Worm (Caenorhabditis elegans) whole organism, late embryonic: ENCODE data around the gene C56E6.2.

ENCODE experiments used
- C08G9.2 ChIP-seq: sonication (generic microtip); optimal IDR thresholded peaks from 2 replicates; lab custom pipeline; 2016; ENCODE audit warnings: mild to moderate bottlenecking, missing genetic modification characterization, moderate library complexity, missing compliant biosample characterization
- C38D4.7 ChIP-seq: fragments of 200-800 bp; sonication (Bioruptor generic); optimal IDR thresholded peaks from 2 replicates; lab custom pipeline; 2018; ENCODE audit warnings: mild to moderate bottlenecking, missing genetic modification characterization, moderate library complexity, missing compliant biosample characterization
- F13H6.1 ChIP-seq: sonication (generic microtip); optimal IDR thresholded peaks from 2 replicates; lab custom pipeline; 2016; ENCODE audit warnings: missing genetic modification characterization, missing compliant biosample characterization
- K02D7.2 ChIP-seq: sonication (generic microtip); optimal IDR thresholded peaks from 2 replicates; lab custom pipeline; 2017; ENCODE audit warnings: mild to moderate bottlenecking, missing genetic modification characterization, missing compliant biosample characterization
- T23F11.4 ChIP-seq: fragments of 200-800 bp; sonication (Bioruptor generic); optimal IDR thresholded peaks from 2 replicates; lab custom pipeline; 2018; ENCODE audit warnings: mild to moderate bottlenecking, missing genetic modification characterization, missing compliant biosample characterization
- ama-1 ChIP-seq: fragments of 150-350 bp; optimal IDR thresholded peaks from 2 replicates; lab custom pipeline; 2014
- ceh-19 ChIP-seq: fragments of 200-800 bp; sonication (Bioruptor generic); optimal IDR thresholded peaks from 2 replicates; lab custom pipeline; 2018; ENCODE audit warnings: mild to moderate bottlenecking, missing genetic modification characterization, missing compliant biosample characterization
- ceh-2 ChIP-seq: sonication (generic microtip); optimal IDR thresholded peaks from 2 replicates; lab custom pipeline; 2016; ENCODE audit warnings: missing genotype, missing genetic modification characterization, missing compliant biosample characterization
- ceh-22 ChIP-seq: sonication (generic microtip); optimal IDR thresholded peaks from 2 replicates; lab custom pipeline; 2017; ENCODE audit warnings: missing biosample characterization, missing genetic modification characterization
- ceh-6 ChIP-seq: fragments of 200-800 bp; sonication (Bioruptor generic); optimal IDR thresholded peaks from 2 replicates; lab custom pipeline; 2018; ENCODE audit warnings: mild to moderate bottlenecking, missing genetic modification characterization, missing compliant biosample characterization
- elt-2 ChIP-seq: sonication (generic microtip); optimal IDR thresholded peaks from 2 replicates; lab custom pipeline; 2016; ENCODE audit warnings: missing genetic modification reagents, missing genetic modification characterization, missing compliant biosample characterization
- ets-4 ChIP-seq: sonication (generic microtip); optimal IDR thresholded peaks from 2 replicates; lab custom pipeline; 2016; ENCODE audit warnings: missing genetic modification characterization, missing compliant biosample characterization
- eyg-1 ChIP-seq: sonication (generic microtip); optimal IDR thresholded peaks from 2 replicates; lab custom pipeline; 2016; ENCODE audit warnings: missing genotype, missing genetic modification characterization, missing compliant biosample characterization
- fax-1 ChIP-seq: sonication (generic microtip); optimal IDR thresholded peaks from 2 replicates; lab custom pipeline; 2016; ENCODE audit warnings: missing genotype, missing genetic modification characterization, missing compliant biosample characterization
- fkh-10 ChIP-seq: fragments of 150-350 bp; optimal IDR thresholded peaks from 2 replicates; lab custom pipeline; 2014; ENCODE audit warnings: missing biosample characterization, missing genetic modification reagents, missing genetic modification characterization
- fkh-6 ChIP-seq: sonication (generic microtip); optimal IDR thresholded peaks from 2 replicates; lab custom pipeline; 2016; ENCODE audit warnings: missing genetic modification characterization, missing compliant biosample characterization
- gmeb-2 ChIP-seq: sonication (generic microtip); optimal IDR thresholded peaks from 2 replicates; lab custom pipeline; 2016; ENCODE audit warnings: missing genetic modification characterization, inconsistent platforms, missing compliant biosample characterization
- hlh-13 ChIP-seq: fragments of 200-800 bp; sonication (Bioruptor generic); optimal IDR thresholded peaks from 2 replicates; lab custom pipeline; 2018; ENCODE audit warnings: mild to moderate bottlenecking, missing genetic modification characterization, missing compliant biosample characterization
- hlh-15 ChIP-seq: sonication (generic microtip); optimal IDR thresholded peaks from 2 replicates; lab custom pipeline; 2016; ENCODE audit warnings: missing genetic modification characterization, missing compliant biosample characterization
- hlh-6 ChIP-seq: sonication (generic microtip); optimal IDR thresholded peaks from 2 replicates; lab custom pipeline; 2016; ENCODE audit warnings: missing genotype, missing genetic modification characterization, missing compliant biosample characterization
- hlh-8 ChIP-seq: sonication (generic microtip); optimal IDR thresholded peaks from 2 replicates; lab custom pipeline; 2016; ENCODE audit warnings: missing genotype, missing genetic modification characterization, missing compliant biosample characterization
- lim-6 ChIP-seq: sonication (generic microtip); optimal IDR thresholded peaks from 2 replicates; lab custom pipeline; 2016; ENCODE audit warnings: missing genetic modification characterization, missing compliant biosample characterization
- madf-2 ChIP-seq: sonication (generic microtip); optimal IDR thresholded peaks from 2 replicates; lab custom pipeline; 2017; ENCODE audit warnings: missing genetic modification characterization, missing compliant biosample characterization
- mec-3 ChIP-seq: sonication (generic microtip); optimal IDR thresholded peaks from 2 replicates; lab custom pipeline; 2016; ENCODE audit warnings: borderline replicate concordance, missing genetic modification characterization, missing compliant biosample characterization
- nfya-1 ChIP-seq: sonication (generic microtip); optimal IDR thresholded peaks from 2 replicates; lab custom pipeline; 2017; ENCODE audit warnings: missing genetic modification characterization, mild to moderate bottlenecking, missing compliant biosample characterization, antibody characterized with exemption, moderate library complexity
- nhr-11 ChIP-seq: fragments of 150-350 bp; optimal IDR thresholded peaks from 2 replicates; lab custom pipeline; 2014; ENCODE audit warnings: missing biosample characterization, missing genetic modification characterization
- nhr-232 ChIP-seq: sonication (generic microtip); optimal IDR thresholded peaks from 2 replicates; lab custom pipeline; 2016; ENCODE audit warnings: missing genetic modification characterization, missing compliant biosample characterization
- npax-4 ChIP-seq: sonication (generic microtip); optimal IDR thresholded peaks from 2 replicates; lab custom pipeline; 2016; ENCODE audit warnings: missing genetic modification characterization, missing compliant biosample characterization
- pag-3 ChIP-seq: sonication (generic microtip); optimal IDR thresholded peaks from 2 replicates; lab custom pipeline; 2016; ENCODE audit warnings: missing compliant biosample characterization, missing genetic modification characterization, borderline replicate concordance
- pat-9 ChIP-seq: fragments of 200-800 bp; sonication (Bioruptor generic); optimal IDR thresholded peaks from 2 replicates; lab custom pipeline; 2018; ENCODE audit warnings: mild to moderate bottlenecking, missing genetic modification characterization, moderate library complexity, missing compliant biosample characterization
- pax-1 ChIP-seq: fragments of 150-350 bp; optimal IDR thresholded peaks from 2 replicates; lab custom pipeline; 2014; ENCODE audit warnings: missing biosample characterization, missing genetic modification characterization
- pha-2 ChIP-seq: sonication (generic microtip); optimal IDR thresholded peaks from 2 replicates; lab custom pipeline; 2017; ENCODE audit warnings: mild to moderate bottlenecking, missing genetic modification characterization, missing compliant biosample characterization
- pha-4 ChIP-seq: fragments of 150-350 bp; optimal IDR thresholded peaks from 2 replicates; lab custom pipeline; 2018; ENCODE audit warnings: missing biosample characterization, missing genetic modification reagents, missing genetic modification characterization
- pqm-1 ChIP-seq: sonication (generic microtip); optimal IDR thresholded peaks from 2 replicates; lab custom pipeline; 2016; ENCODE audit warnings: missing genetic modification characterization, missing compliant biosample characterization
- rnt-1 ChIP-seq: sonication (generic microtip); optimal IDR thresholded peaks from 2 replicates; lab custom pipeline; 2016; ENCODE audit warnings: missing genetic modification characterization, missing compliant biosample characterization
- sdc-2 ChIP-seq: sonication (generic microtip); optimal IDR thresholded peaks from 2 replicates; lab custom pipeline; 2016; ENCODE audit warnings: missing genotype, missing genetic modification characterization, missing compliant biosample characterization
- tbx-2 ChIP-seq: sonication (generic microtip); optimal IDR thresholded peaks from 2 replicates; lab custom pipeline; 2016; ENCODE audit warnings: missing genetic modification characterization, missing compliant biosample characterization
- tbx-7 ChIP-seq: sonication (generic microtip); optimal IDR thresholded peaks from 2 replicates; lab custom pipeline; 2016; ENCODE audit warnings: missing genotype, missing genetic modification characterization, missing compliant biosample characterization
- unc-55 ChIP-seq: sonication (generic microtip); optimal IDR thresholded peaks from 2 replicates; lab custom pipeline; 2017; ENCODE audit warnings: missing biosample characterization, missing genetic modification reagents, missing genetic modification characterization
- unc-86 ChIP-seq: sonication (generic microtip); optimal IDR thresholded peaks from 2 replicates; lab custom pipeline; 2016; ENCODE audit warnings: missing genetic modification characterization, missing compliant biosample characterization
- zip-5 ChIP-seq: sonication (generic microtip); optimal IDR thresholded peaks from 2 replicates; lab custom pipeline; 2016; ENCODE audit warnings: missing genetic modification characterization, missing compliant biosample characterization
- ztf-16 ChIP-seq: sonication (generic microtip); optimal IDR thresholded peaks from 2 replicates; lab custom pipeline; 2017; ENCODE audit warnings: missing genetic modification characterization, missing compliant biosample characterization

The C56E6.2 gene

DNA sequence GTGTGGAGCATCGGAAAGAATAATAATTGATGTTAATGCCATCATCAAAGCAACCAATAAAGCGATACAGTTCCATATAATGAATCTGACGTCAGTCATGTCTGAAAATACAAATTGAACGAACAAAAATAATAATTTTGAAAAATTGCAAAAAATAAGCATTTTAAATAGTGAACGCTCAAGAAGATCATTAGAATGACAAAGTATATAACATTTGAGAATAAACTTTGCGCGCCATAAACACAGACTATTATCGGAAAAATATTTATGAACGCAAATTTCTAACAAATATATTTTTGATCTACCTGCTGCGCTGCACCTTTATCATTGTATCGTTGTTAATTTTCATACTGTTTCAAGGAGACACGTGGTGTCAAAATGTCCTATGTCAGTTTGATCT, 23.3 kb upstream of the C56E6.2 start, which contains the start of gene R05G9.3:
R05G9.3 (minus strand) TSS at position 101 of the 400 bp plus-strand sequence.
- TF ChIP-seq zip-5 (tag; lab: Kevin White, UChicago) (no peak), ceh-22 (tag; lab: Kevin White, UChicago) (no peak), pha-2 (tag; lab: Kevin White, UChicago) (no peak), C38D4.7 (GFP tag; lab: Kevin White, UChicago) (no peak), gmeb-2 (tag; lab: Kevin White, UChicago) (no peak), tbx-2 (no peak), hlh-15 (no peak), F13H6.1 (tag; lab: Kevin White, UChicago) (no peak), eyg-1 (tag; lab: Kevin White, UChicago) (no peak), C08G9.2 (tag; lab: Kevin White, UChicago) (no peak), ets-4 (tag; lab: Kevin White, UChicago) (no peak), unc-86 (tag; lab: Kevin White, UChicago) (no peak), ceh-6 (GFP tag; lab: Kevin White, UChicago) (no peak), K02D7.2 (tag; lab: Kevin White, UChicago) (no peak), nfya-1 (tag; lab: Kevin White, UChicago) (no peak), hlh-13 (no peak), nhr-232 (tag; lab: Kevin White, UChicago) (no peak), rnt-1 (tag; lab: Kevin White, UChicago) (no peak), pag-3 (tag; lab: Kevin White, UChicago) (no peak)

ce11 chrII:6502826-6503225, 21.9 kb upstream of the C56E6.2 start, which contains the start of gene R05G9.1:
R05G9.1 (plus strand) TSS chrII:6503168.
- TF ChIP-seq lim-6 (tag; lab: Kevin White, UChicago) (no peak), npax-4 (tag; lab: Kevin White, UChicago) (no peak), hlh-8 (no peak), nhr-11 (tag; lab: Kevin White, UChicago) (no peak), rnt-1 (tag; lab: Kevin White, UChicago) (no peak), fkh-10 (no peak), fax-1 (tag; lab: Kevin White, UChicago) (no peak), tbx-2 (no peak), unc-86 (tag; lab: Kevin White, UChicago) (no peak), mec-3 (tag; lab: Kevin White, UChicago) (no peak), fkh-6 (tag; lab: Kevin White, UChicago) (no peak), elt-2 (no peak), ceh-2 (no peak), F13H6.1 (tag; lab: Kevin White, UChicago) (no peak), gmeb-2 (tag; lab: Kevin White, UChicago) (no peak), pqm-1 (tag; lab: Kevin White, UChicago) (no peak), hlh-6 (tag; lab: Kevin White, UChicago) (no peak), madf-2 (tag; lab: Kevin White, UChicago) (no peak)

- TF ChIP-seq unc-55 (GFP tag; lab: Kevin White, UChicago), result no peak
- no peak for TF ChIP-seq eyg-1 (tag; lab: Kevin White, UChicago)
- no peak for TF ChIP-seq npax-4 (tag; lab: Kevin White, UChicago)
- TF ChIP-seq T23F11.4 (GFP tag; lab: Kevin White, UChicago), result no peak
- TF ChIP-seq pat-9 (tag; lab: Kevin White, UChicago), result no peak
Measured at ce11 chrII:6513357-6513756, 11.4 kb upstream of the C56E6.2 start.

ce11 chrII:6513911-6514310, 10.8 kb upstream of the C56E6.2 start, which contains the start of gene R05G9R.1:
R05G9R.1 (minus strand) TSS chrII:6514011.
- TF ChIP-seq T23F11.4 (GFP tag; lab: Kevin White, UChicago), result no peak
- TF ChIP-seq hlh-6 (tag; lab: Kevin White, UChicago), result no peak
- no peak for TF ChIP-seq tbx-7 (tag; lab: Kevin White, UChicago)
- TF ChIP-seq pax-1, result no peak
- no peak for TF ChIP-seq ets-4 (tag; lab: Kevin White, UChicago)
- no peak for TF ChIP-seq zip-5 (tag; lab: Kevin White, UChicago)
- TF ChIP-seq pha-4 (tag; lab: Kevin White, UChicago), result no peak
- no peak for TF ChIP-seq sdc-2 (tag; lab: Kevin White, UChicago)
- no peak for TF ChIP-seq F13H6.1 (tag; lab: Kevin White, UChicago)
- no peak for TF ChIP-seq ama-1 (lab: Kevin White, UChicago)
- TF ChIP-seq ztf-16 (tag; lab: Kevin White, UChicago), result no peak
- no peak for TF ChIP-seq ceh-19
- no peak for TF ChIP-seq pha-2 (tag; lab: Kevin White, UChicago)
- no peak for TF ChIP-seq ceh-22 (tag; lab: Kevin White, UChicago)
